Fruit fly (Drosophila melanogaster): ENCODE measurements around the gene CG4080.

Gene CG4080

dm6 chr3L:9383345-9384075 is 15.5 kb downstream of the CG4080 start, which contains the start of gene Hsp27 (continued):
- TF ChIP-seq row (GFP tag; IDR thresholded peaks at IDR 0.05) (peak; percentile 98), ssp (GFP tag; IDR thresholded peaks at IDR 0.05) (peak; percentile 94), zfh1 (GFP tag; IDR thresholded peaks at IDR 0.05) (peak; percentile 99), ase (GFP tag; IDR thresholded peaks at IDR 0.05) (peak; percentile 98), Sry-δ (GFP tag; optimal IDR thresholded peaks at IDR 0.05) (peak; percentile 61), lmd (GFP tag; IDR thresholded peaks at IDR 0.05) (peak; percentile 99), otp (GFP tag; IDR thresholded peaks at IDR 0.05) (peak; percentile 97), fd96Cb (tag; optimal IDR thresholded peaks at IDR 0.05) (peak; percentile 99), usp (GFP tag; optimal IDR thresholded peaks at IDR 0.05) (no peak), Sox100B (GFP tag; optimal IDR thresholded peaks at IDR 0.05) (peak; percentile 97), Meics (GFP tag; optimal IDR thresholded peaks at IDR 0.05) (peak; percentile 98), CG14860 (GFP tag; IDR thresholded peaks at IDR 0.05; ENCODE audit: partially characterized antibody) (no peak), CG13624 (GFP tag; optimal IDR thresholded peaks at IDR 0.05) (peak; percentile 96), CG43689 (GFP tag; IDR thresholded peaks at IDR 0.05) (peak; percentile 95), gce (GFP tag; IDR thresholded peaks at IDR 0.05) (peak; percentile 98), ash1 (GFP tag; optimal IDR thresholded peaks at IDR 0.05) (peak; percentile 78), pita (GFP tag; optimal IDR thresholded peaks at IDR 0.05) (no peak), Med (GFP tag) (peak; percentile 98), pho (GFP tag; optimal IDR thresholded peaks at IDR 0.05) (peak; percentile 84), CG2199 (GFP tag; IDR thresholded peaks at IDR 0.05) (peak; percentile 99), da (GFP tag; optimal IDR thresholded peaks at IDR 0.05) (peak; percentile 49), dmrt11E (tag; optimal IDR thresholded peaks at IDR 0.05) (peak; percentile 95), Hr39 (optimal IDR thresholded peaks at IDR 0.05) (no peak), CG10431 (GFP tag; optimal IDR thresholded peaks at IDR 0.05) (peak; percentile 93), gsb (GFP tag; IDR thresholded peaks at IDR 0.05) (peak; percentile 96), fru (optimal IDR thresholded peaks at IDR 0.05) (no peak), seq (GFP tag; IDR thresholded peaks at IDR 0.05) (peak; percentile 97), hkb (optimal IDR thresholded peaks at IDR 0.05) (no peak), hkb (GFP tag; IDR thresholded peaks at IDR 0.05) (peak; percentile 99), CG13775 (GFP tag; optimal IDR thresholded peaks at IDR 0.05) (peak; percentile 95), CG13894 (tag; optimal IDR thresholded peaks at IDR 0.05) (peak; percentile 93), cwo (GFP tag; optimal IDR thresholded peaks at IDR 0.05) (peak; percentile 97), ken (GFP tag; IDR thresholded peaks at IDR 0.05) (peak; percentile 99), C15 (GFP tag; IDR thresholded peaks at IDR 0.05) (peak; percentile 96), CG1024 (GFP tag; IDR thresholded peaks at IDR 0.05) (peak; percentile 94), Gsc (GFP tag; IDR thresholded peaks at IDR 0.05) (peak; percentile 97), CG3407 (GFP tag; optimal IDR thresholded peaks at IDR 0.05) (peak; percentile 98), CG6654 (GFP tag; optimal IDR thresholded peaks at IDR 0.05) (peak; percentile 94), chm (GFP tag; IDR thresholded peaks at IDR 0.05) (peak; percentile 98), CG8089 (GFP tag; optimal IDR thresholded peaks at IDR 0.05) (peak; percentile 83), wor (GFP tag; IDR thresholded peaks at IDR 0.05) (peak; percentile 97), caup (GFP tag; optimal IDR thresholded peaks at IDR 0.05; ENCODE audit: severe bottlenecking) (peak; percentile 95), CG33213 (GFP tag; optimal IDR thresholded peaks at IDR 0.05) (peak; percentile 96), CG17612 (GFP tag; IDR thresholded peaks at IDR 0.05) (peak; percentile 96), repo (GFP tag; optimal IDR thresholded peaks at IDR 0.05) (peak; percentile 89), CG12155 (GFP tag; optimal IDR thresholded peaks at IDR 0.05) (peak; percentile 96), btn (GFP tag; optimal IDR thresholded peaks at IDR 0.05) (peak; percentile 94), CG42726 (GFP tag; IDR thresholded peaks at IDR 0.05; ENCODE audit: partially characterized antibody) (peak; percentile 33; the same call in 1 of the 2 replicates), CG14710 (tag; optimal IDR thresholded peaks at IDR 0.05) (peak; percentile 97), wdn (GFP tag; IDR thresholded peaks at IDR 0.05) (peak; percentile 96), Drgx (GFP tag; IDR thresholded peaks at IDR 0.05) (peak; percentile 100), HmgZ (tag; optimal IDR thresholded peaks at IDR 0.05) (peak; percentile 97)

All from whole organism, embryonic.